Comparison of ENCODE assay signal across 8 worm cellular contexts in genomic region chrX:14238291-14238758, ce11.
A peak's percentile ranks its signal among the peaks of the same experiment; 100 is the strongest.
TF ChIP-seq lines count a peak whose summit lies in the region.

K04C1.2 (plus strand) TSS chrX:14238708.

TF ChIP-seq in whole organism, L1 larva, 84 proteins besides CTCF, POLR2A, EP300 and RAD21 (continues in another document):
- no peak for TF ChIP-seq unc-86 (tag; optimal IDR thresholded peaks at IDR 0.05; lab: Kevin White, UChicago)
- TF ChIP-seq lin-14 (GFP tag; optimal IDR thresholded peaks at IDR 0.05; lab: Kevin White, UChicago), result peak; percentile 52
- TF ChIP-seq fos-1 (tag; optimal IDR thresholded peaks at IDR 0.05; lab: Kevin White, UChicago), result no peak
- no peak for TF ChIP-seq nhr-84 (tag; optimal IDR thresholded peaks at IDR 0.05; lab: Kevin White, UChicago)
- TF ChIP-seq mef-2 (tag; optimal IDR thresholded peaks at IDR 0.05; lab: Kevin White, UChicago), result no peak
- TF ChIP-seq lin-39 (tag; optimal IDR thresholded peaks at IDR 0.05; lab: Kevin White, UChicago), result no peak
- TF ChIP-seq hlh-4 (tag; optimal IDR thresholded peaks at IDR 0.05; lab: Kevin White, UChicago), result no peak
- TF ChIP-seq aha-1 (tag; optimal IDR thresholded peaks at IDR 0.05; lab: Kevin White, UChicago), result no peak
- TF ChIP-seq ets-5 (GFP tag; IDR thresholded peaks at IDR 0.05; lab: Robert Waterston, UW), result no peak
- no peak for TF ChIP-seq zag-1 (tag; optimal IDR thresholded peaks at IDR 0.05; lab: Kevin White, UChicago)
- TF ChIP-seq lsy-2 (tag; optimal IDR thresholded peaks at IDR 0.05; lab: Kevin White, UChicago), result peak; percentile 36 to 38
- no peak for TF ChIP-seq nhr-90 (tag; optimal IDR thresholded peaks at IDR 0.05; lab: Kevin White, UChicago; ENCODE audit: poor library complexity)

TF ChIP-seq in whole organism, L2 larva, 48 proteins besides CTCF, POLR2A, EP300 and RAD21 (continues in another document):
- TF ChIP-seq mbf-1 (tag; optimal IDR thresholded peaks at IDR 0.05; lab: Kevin White, UChicago) (no peak), unc-62 (GFP tag; optimal IDR thresholded peaks at IDR 0.05; lab: Kevin White, UChicago) (no peak), nhr-129 (tag; optimal IDR thresholded peaks at IDR 0.05; lab: Kevin White, UChicago) (peak; percentile 79), skn-1 (tag; optimal IDR thresholded peaks at IDR 0.05; lab: Kevin White, UChicago) (no peak), nhr-21 (tag; optimal IDR thresholded peaks at IDR 0.05; lab: Kevin White, UChicago) (no peak), ceh-82 (tag; optimal IDR thresholded peaks at IDR 0.05; lab: Kevin White, UChicago) (no peak), C34F6.9 (tag; optimal IDR thresholded peaks at IDR 0.05; lab: Kevin White, UChicago) (peak; percentile 78), crh-2 (tag; optimal IDR thresholded peaks at IDR 0.05; lab: Kevin White, UChicago) (peak; percentile 27), nhr-6 (tag; optimal IDR thresholded peaks at IDR 0.05; lab: Kevin White, UChicago) (no peak), snpc-4 (tag; optimal IDR thresholded peaks at IDR 0.05; lab: Kevin White, UChicago) (no peak), sma-9 (GFP tag; optimal IDR thresholded peaks at IDR 0.05; lab: Kevin White, UChicago) (peak; percentile 15), sma-9 (tag; optimal IDR thresholded peaks at IDR 0.05; lab: Kevin White, UChicago) (no peak)

TF ChIP-seq in whole organism, L3 larva, 47 proteins besides CTCF, POLR2A, EP300 and RAD21 (continues in another document):
- TF ChIP-seq daf-12 (tag; optimal IDR thresholded peaks at IDR 0.05; lab: Kevin White, UChicago) (no peak), ceh-28 (tag; optimal IDR thresholded peaks at IDR 0.05; lab: Kevin White, UChicago) (peak; percentile 61), egl-27 (tag; optimal IDR thresholded peaks at IDR 0.05; lab: Kevin White, UChicago) (no peak), pha-4 (tag; optimal IDR thresholded peaks at IDR 0.05; lab: Kevin White, UChicago) (peak; percentile 75), jun-1 (tag; optimal IDR thresholded peaks at IDR 0.05; lab: Kevin White, UChicago) (peak; percentile 4), nhr-237 (tag; optimal IDR thresholded peaks at IDR 0.05; lab: Kevin White, UChicago) (no peak), ZK546.5 (tag; optimal IDR thresholded peaks at IDR 0.05; lab: Kevin White, UChicago) (no peak), nhr-77 (tag; optimal IDR thresholded peaks at IDR 0.05; lab: Kevin White, UChicago) (no peak), nhr-23 (tag; optimal IDR thresholded peaks at IDR 0.05; lab: Kevin White, UChicago) (no peak), hmg-11 (tag; optimal IDR thresholded peaks at IDR 0.05; lab: Kevin White, UChicago) (peak; percentile 73), ztf-4 (tag; optimal IDR thresholded peaks at IDR 0.05; lab: Kevin White, UChicago) (no peak), nhr-67 (tag; optimal IDR thresholded peaks at IDR 0.05; lab: Kevin White, UChicago) (no peak)

TF ChIP-seq in whole organism, L4 larva, 104 proteins besides CTCF, POLR2A, EP300 and RAD21 (continues in another document):
- TF ChIP-seq dve-1 (tag; optimal IDR thresholded peaks at IDR 0.05; lab: Kevin White, UChicago; ENCODE audit: insufficient read depth) (peak; percentile 85), ceh-82 (tag; optimal IDR thresholded peaks at IDR 0.05; lab: Kevin White, UChicago) (no peak), nhr-10 (tag; optimal IDR thresholded peaks at IDR 0.05; lab: Kevin White, UChicago) (no peak), lim-7 (GFP tag; IDR thresholded peaks at IDR 0.05; lab: Robert Waterston, UW) (no peak), zfp-3 (GFP tag; conservative IDR thresholded peaks at IDR 0.05; lab: Robert Waterston, UW) (no peak), fos-1 (tag; optimal IDR thresholded peaks at IDR 0.05; lab: Kevin White, UChicago) (no peak), mep-1 (tag; optimal IDR thresholded peaks at IDR 0.05; lab: Kevin White, UChicago) (peak; percentile 70), attf-4 (tag; optimal IDR thresholded peaks at IDR 0.05; lab: Kevin White, UChicago) (no peak), F37D6.2 (tag; optimal IDR thresholded peaks at IDR 0.05; lab: Kevin White, UChicago) (no peak), hlh-30 (tag; optimal IDR thresholded peaks at IDR 0.05; lab: Kevin White, UChicago; ENCODE audit: insufficient read depth) (peak; percentile 65), ceh-28 (tag; optimal IDR thresholded peaks at IDR 0.05; lab: Kevin White, UChicago) (peak; percentile 26), ZK546.5 (tag; optimal IDR thresholded peaks at IDR 0.05; lab: Kevin White, UChicago) (no peak)

TF ChIP-seq in whole organism, late embryonic, 69 proteins besides CTCF, POLR2A, EP300 and RAD21:
- TF ChIP-seq ceh-31 (tag; optimal IDR thresholded peaks at IDR 0.05; lab: Kevin White, UChicago) (peak; percentile 37), rnt-1 (tag; optimal IDR thresholded peaks at IDR 0.05; lab: Kevin White, UChicago) (no peak), ceh-22 (tag; optimal IDR thresholded peaks at IDR 0.05; lab: Kevin White, UChicago) (no peak), ceh-48 (tag; optimal IDR thresholded peaks at IDR 0.05; lab: Kevin White, UChicago) (peak; percentile 73), pag-3 (tag; optimal IDR thresholded peaks at IDR 0.05; lab: Kevin White, UChicago; ENCODE audit: borderline replicate concordance) (no peak), ref-2 (tag; optimal IDR thresholded peaks at IDR 0.05; lab: Kevin White, UChicago) (peak; percentile 18), K09A11.1 (tag; optimal IDR thresholded peaks at IDR 0.05; lab: Kevin White, UChicago; ENCODE audit: insufficient read depth) (no peak), lim-6 (tag; optimal IDR thresholded peaks at IDR 0.05; lab: Kevin White, UChicago) (no peak), elt-4 (tag; optimal IDR thresholded peaks at IDR 0.05; lab: Kevin White, UChicago) (no peak), K02D7.2 (tag; optimal IDR thresholded peaks at IDR 0.05; lab: Kevin White, UChicago) (no peak), nfya-1 (tag; optimal IDR thresholded peaks at IDR 0.05; lab: Kevin White, UChicago) (peak; percentile 21), ceh-19 (GFP tag; optimal IDR thresholded peaks at IDR 0.05; lab: Kevin White, UChicago) (no peak)

TF ChIP-seq in whole organism, midembryonic, 9 proteins besides CTCF, POLR2A, EP300 and RAD21:
- peak; percentile 77 for TF ChIP-seq T22C8.4 (GFP tag; IDR thresholded peaks at IDR 0.05; lab: Robert Waterston, UW)
- no peak for TF ChIP-seq ref-1 (GFP tag; conservative IDR thresholded peaks at IDR 0.05; lab: Robert Waterston, UW)
- TF ChIP-seq flt-1 (GFP tag; IDR thresholded peaks at IDR 0.05; lab: Robert Waterston, UW), result 0 out of 2 replicates have a peak, but pooled peaks have one; percentile 29
- no peak for TF ChIP-seq klf-2 (GFP tag; conservative IDR thresholded peaks at IDR 0.05; lab: Robert Waterston, UW)
- TF ChIP-seq med-1 (GFP tag; optimal IDR thresholded peaks at IDR 0.05; lab: Kevin White, UChicago; ENCODE audit: insufficient read depth), result no peak
- no peak for TF ChIP-seq ztf-29 (GFP tag; IDR thresholded peaks at IDR 0.05; lab: Robert Waterston, UW)
- TF ChIP-seq tab-1 (GFP tag; IDR thresholded peaks at IDR 0.05; lab: Robert Waterston, UW), result no peak
- TF ChIP-seq ztf-23 (GFP tag; IDR thresholded peaks at IDR 0.05; lab: Robert Waterston, UW), result no peak
- TF ChIP-seq cog-1 (tag; optimal IDR thresholded peaks at IDR 0.05; lab: Kevin White, UChicago), result no peak

TF ChIP-seq in whole organism, mixed stage, embryonic, 35 proteins besides CTCF, POLR2A, EP300 and RAD21:
- TF ChIP-seq unc-120 (tag; optimal IDR thresholded peaks at IDR 0.05; lab: Kevin White, UChicago; ENCODE audit: poor library complexity, severe bottlenecking), result peak; percentile 16
- TF ChIP-seq tbx-8 (GFP tag; optimal IDR thresholded peaks at IDR 0.05; lab: Kevin White, UChicago), result no peak
- peak; percentile 95 for TF ChIP-seq ceh-39 (tag; optimal IDR thresholded peaks at IDR 0.05; lab: Kevin White, UChicago)
- peak; percentile 59 for TF ChIP-seq ham-2 (GFP tag; optimal IDR thresholded peaks at IDR 0.05; lab: Kevin White, UChicago)
- TF ChIP-seq ces-1 (GFP tag; optimal IDR thresholded peaks at IDR 0.05; lab: Kevin White, UChicago), result peak; percentile 68

TF ChIP-seq in whole organism, young adult, 124 proteins besides CTCF, POLR2A, EP300 and RAD21:
- TF ChIP-seq K12H6.12 (tag; optimal IDR thresholded peaks at IDR 0.05; lab: Kevin White, UChicago) (peak; percentile 36), attf-5 (GFP tag; optimal IDR thresholded peaks at IDR 0.05; lab: Kevin White, UChicago) (peak; percentile 62), ets-4 (GFP tag; optimal IDR thresholded peaks at IDR 0.05; lab: Kevin White, UChicago) (no peak), C06A6.2 (GFP tag; conservative IDR thresholded peaks at IDR 0.05; lab: Robert Waterston, UW) (no peak), tlf-1 (GFP tag; optimal IDR thresholded peaks at IDR 0.05; lab: Kevin White, UChicago) (no peak), nhr-80 (tag; optimal IDR thresholded peaks at IDR 0.05; lab: Kevin White, UChicago) (peak; percentile 22), hmg-1.2 (GFP tag; IDR thresholded peaks at IDR 0.05; lab: Robert Waterston, UW) (peak; percentile 80; the same call in 1 of the 2 replicates), lin-54 (GFP tag; optimal IDR thresholded peaks at IDR 0.05; lab: Kevin White, UChicago) (no peak), ceh-27 (GFP tag; optimal IDR thresholded peaks at IDR 0.05; lab: Kevin White, UChicago) (peak; percentile 58), tbp1 (GFP tag; optimal IDR thresholded peaks at IDR 0.05; lab: Kevin White, UChicago) (peak; percentile 5), lir-1 (GFP tag; conservative IDR thresholded peaks at IDR 0.05; lab: Robert Waterston, UW) (peak; percentile 79)
